Worm (Caenorhabditis elegans) whole organism, early embryonic: ENCODE data around the gene soc-2.

Source experiments
- B0310.2 ChIP-seq: sonication (generic microtip); optimal IDR thresholded peaks from 2 replicates; lab custom pipeline; 2016; ENCODE audit warnings: mild to moderate bottlenecking, missing genetic modification characterization, missing compliant biosample characterization
- F13C5.2 ChIP-seq: sonication (generic microtip); optimal IDR thresholded peaks from 2 replicates; lab custom pipeline; 2017; ENCODE audit warnings: mild to moderate bottlenecking, missing genetic modification characterization, inconsistent platforms, missing compliant biosample characterization
- aly-1 ChIP-seq: sonication (generic microtip); optimal IDR thresholded peaks from 2 replicates; lab custom pipeline; 2016; ENCODE audit warnings: missing genetic modification characterization, missing compliant biosample characterization
- ama-1 ChIP-seq: fragments of 150-350 bp; optimal IDR thresholded peaks from 2 replicates; lab custom pipeline; 2014
- ceh-13 ChIP-seq: fragments of 200-800 bp; sonication (Bioruptor generic); optimal IDR thresholded peaks from 2 replicates; lab custom pipeline; 2018; ENCODE audit warnings: mild to moderate bottlenecking, missing genetic modification characterization, missing compliant biosample characterization
- ceh-36 ChIP-seq: sonication (generic microtip); optimal IDR thresholded peaks from 2 replicates; lab custom pipeline; 2016; ENCODE audit warnings: missing genetic modification characterization, inconsistent platforms, missing compliant biosample characterization
- ets-7 ChIP-seq: sonication (generic microtip); optimal IDR thresholded peaks from 2 replicates; lab custom pipeline; 2016; ENCODE audit warnings: missing genotype, missing genetic modification characterization, missing compliant biosample characterization
- flt-1 ChIP-seq: fragments of 200-800 bp; sonication (Bioruptor generic); IDR thresholded peaks from 2 replicates; pipeline ENCODE4 v1.3.6; 2022; ENCODE audit warnings: missing genetic modification characterization, missing compliant biosample characterization
- hmbx-1 ChIP-seq: sonication (generic microtip); optimal IDR thresholded peaks from 2 replicates; lab custom pipeline; 2016; ENCODE audit warnings: mild to moderate bottlenecking, missing genetic modification characterization, missing compliant biosample characterization
- hmg-4 ChIP-seq: fragments of 200-800 bp; sonication (Bioruptor generic); optimal IDR thresholded peaks from 2 replicates; lab custom pipeline; 2018; ENCODE audit warnings: mild to moderate bottlenecking, missing genetic modification characterization, missing compliant biosample characterization
- hnd-1 ChIP-seq: sonication (generic microtip); optimal IDR thresholded peaks from 2 replicates; lab custom pipeline; 2016; ENCODE audit warnings: missing genetic modification characterization, missing compliant biosample characterization
- pes-1 ChIP-seq: fragments of 200-800 bp; sonication (Bioruptor generic); IDR thresholded peaks from 2 replicates; pipeline ENCODE4 v1.3.6; 2022; ENCODE audit warnings: missing genetic modification reagents, missing genetic modification characterization, missing compliant biosample characterization
- scrt-1 ChIP-seq: fragments of 200-800 bp; sonication (Bioruptor generic); IDR thresholded peaks from 2 replicates; pipeline ENCODE4 v1.3.6; 2022; ENCODE audit warnings: missing genetic modification characterization, missing compliant biosample characterization
- sea-1 ChIP-seq: fragments of 200-800 bp; sonication (Bioruptor generic); conservative IDR thresholded peaks from 2 replicates; pipeline ENCODE4 v1.3.6; 2022; ENCODE audit warnings: missing genetic modification characterization, missing compliant biosample characterization
- tbx-11 ChIP-seq: fragments of 200-800 bp; sonication (Bioruptor generic); IDR thresholded peaks from 2 replicates; pipeline ENCODE4 v1.3.6; 2022; ENCODE audit warnings: missing genetic modification characterization, missing compliant biosample characterization
- tbx-37 ChIP-seq: fragments of 200-800 bp; sonication (Bioruptor generic); conservative IDR thresholded peaks from 2 replicates; pipeline ENCODE4 v1.3.6; 2022; ENCODE audit warnings: missing genetic modification reagents, missing genetic modification characterization, missing compliant biosample characterization
- tra-4 ChIP-seq: sonication (generic microtip); optimal IDR thresholded peaks from 2 replicates; lab custom pipeline; 2017; ENCODE audit warnings: missing genetic modification characterization, missing compliant biosample characterization

Gene soc-2

ce11 chrIV:5081122-5081521 lies 71.2 kb downstream of the soc-2 start:
- no peak for TF ChIP-seq ceh-13
- peak; percentile 42 for TF ChIP-seq aly-1 (tag; lab: Kevin White, UChicago)
- no peak for TF ChIP-seq hmbx-1 (tag; lab: Kevin White, UChicago)
- TF ChIP-seq tra-4 (tag; lab: Kevin White, UChicago) = no peak
- no peak for TF ChIP-seq tbx-37 (GFP tag; lab: Robert Waterston, UW)
- peak; percentile 12 for TF ChIP-seq hmg-4 (GFP tag; lab: Kevin White, UChicago)

ce11 chrIV:5078846-5079245 lies 73.4 kb downstream of the soc-2 start:
- no peak for TF ChIP-seq tra-4 (tag; lab: Kevin White, UChicago)
- no peak for TF ChIP-seq ama-1 (lab: Kevin White, UChicago)
- no peak for TF ChIP-seq B0310.2 (tag; lab: Kevin White, UChicago)
- no peak for TF ChIP-seq hnd-1 (tag; lab: Kevin White, UChicago)
- no peak for TF ChIP-seq scrt-1 (GFP tag; lab: Robert Waterston, UW)
- no peak for TF ChIP-seq hmbx-1 (tag; lab: Kevin White, UChicago)
- TF ChIP-seq pes-1 (GFP tag; lab: Robert Waterston, UW) = no peak
- no peak for TF ChIP-seq ets-7 (tag; lab: Kevin White, UChicago)
- TF ChIP-seq tbx-11 = no peak
- TF ChIP-seq ceh-13 = no peak
- no peak for TF ChIP-seq sea-1
- no peak for TF ChIP-seq hmg-4 (GFP tag; lab: Kevin White, UChicago)
- TF ChIP-seq flt-1 (GFP tag; lab: Robert Waterston, UW) = no peak
- TF ChIP-seq F13C5.2 (tag; lab: Kevin White, UChicago) = no peak
- TF ChIP-seq tbx-37 (GFP tag; lab: Robert Waterston, UW) = no peak
- no peak for TF ChIP-seq aly-1 (tag; lab: Kevin White, UChicago)
- TF ChIP-seq ceh-36 (tag; lab: Kevin White, UChicago) = no peak

DNA sequence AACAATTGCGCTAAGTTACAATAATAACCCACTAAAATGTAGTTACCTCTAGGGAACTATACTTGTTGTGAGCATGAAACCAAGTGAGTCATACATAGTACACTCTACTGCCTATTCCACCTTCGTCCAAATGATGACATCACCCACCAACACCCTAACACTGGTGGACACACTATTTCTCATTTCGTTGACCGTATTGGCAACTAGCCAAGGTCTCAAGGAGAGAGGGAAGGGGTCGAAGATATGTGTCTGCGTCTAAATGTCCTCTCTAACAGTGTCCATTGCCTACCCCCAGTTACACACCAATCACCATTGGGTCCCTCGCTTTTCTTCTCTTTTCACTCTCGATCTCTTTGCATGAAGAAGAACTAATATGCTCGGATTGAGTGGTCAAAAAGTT lies 74.4 kb downstream of the soc-2 start:
- TF ChIP-seq scrt-1 (GFP tag; lab: Robert Waterston, UW) (no peak), ceh-13 (no peak), flt-1 (GFP tag; lab: Robert Waterston, UW) (0 out of 2 replicates have a peak, but pooled peaks have one; percentile 16), pes-1 (GFP tag; lab: Robert Waterston, UW) (no peak), F13C5.2 (tag; lab: Kevin White, UChicago) (no peak), ama-1 (lab: Kevin White, UChicago) (no peak), ets-7 (tag; lab: Kevin White, UChicago) (no peak), B0310.2 (tag; lab: Kevin White, UChicago) (no peak), hmg-4 (GFP tag; lab: Kevin White, UChicago) (peak; percentile 81)
